Worm (Caenorhabditis elegans) whole organism, L1 larva: ENCODE data around the gene spig-6.

ENCODE experiments used
- C04F5.9 ChIP-seq: sonication (generic microtip); optimal IDR thresholded peaks from 2 replicates; lab custom pipeline; 2016; ENCODE audit warnings: missing genetic modification characterization, missing compliant biosample characterization
- aly-2 ChIP-seq: fragments of 150-350 bp; optimal IDR thresholded peaks from 2 replicates; lab custom pipeline; 2014; ENCODE audit warnings: missing biosample characterization, missing genetic modification characterization
- ama-1 ChIP-seq: fragments of 150-350 bp; optimal IDR thresholded peaks from 2 replicates; lab custom pipeline; 2014
- ceh-8 ChIP-seq: fragments of 200-800 bp; sonication (Bioruptor generic); optimal IDR thresholded peaks from 2 replicates; lab custom pipeline; 2018; ENCODE audit warnings: mild to moderate bottlenecking, missing genetic modification characterization, moderate library complexity, missing compliant biosample characterization
- ceh-88 ChIP-seq: fragments of 200-800 bp; sonication (Bioruptor generic); IDR thresholded peaks from 2 replicates; pipeline ENCODE4 v1.3.6; 2022; ENCODE audit warnings: missing genetic modification characterization, missing compliant biosample characterization
- ceh-90 ChIP-seq: sonication (generic microtip); optimal IDR thresholded peaks from 2 replicates; lab custom pipeline; 2016; ENCODE audit warnings: missing genetic modification characterization, missing compliant biosample characterization
- dsc-1 ChIP-seq: sonication (generic microtip); optimal IDR thresholded peaks from 2 replicates; lab custom pipeline; 2016; ENCODE audit warnings: mild to moderate bottlenecking, missing genetic modification characterization, missing compliant biosample characterization
- efl-1 ChIP-seq, 4 experiments: fragments of 150-350 bp; optimal IDR thresholded peaks in 3 of 4; peaks in 1 of 4; 1 replicate in 1 of 4; 2 replicates in 3 of 4; lab custom pipeline; 2014; ENCODE audit warnings: missing biosample characterization in 2 of 4, missing genetic modification characterization in 2 of 4, missing genetic modification reagents in 2 of 4
- efl-3 ChIP-seq: fragments of 200-800 bp; sonication (Bioruptor generic); optimal IDR thresholded peaks from 2 replicates; lab custom pipeline; 2018; ENCODE audit warnings: mild to moderate bottlenecking, missing genetic modification characterization, missing compliant biosample characterization
- egl-13 ChIP-seq: sonication (generic microtip); optimal IDR thresholded peaks from 2 replicates; lab custom pipeline; 2016; ENCODE audit warnings: missing genotype, missing genetic modification reagents, missing genetic modification characterization, missing compliant biosample characterization
- elt-2 ChIP-seq: sonication (generic microtip); optimal IDR thresholded peaks from 2 replicates; lab custom pipeline; 2016; ENCODE audit warnings: missing genetic modification characterization, mild to moderate bottlenecking, inconsistent platforms, missing compliant biosample characterization, missing genetic modification reagents
- grh-1 ChIP-seq: fragments of 200-800 bp; sonication (Bioruptor generic); IDR thresholded peaks from 2 replicates; pipeline ENCODE4 v1.3.6; 2022; ENCODE audit warnings: missing genetic modification reagents, missing genetic modification characterization, missing compliant biosample characterization
- hpl-2 ChIP-seq: fragments of 150-350 bp; optimal IDR thresholded peaks from 2 replicates; lab custom pipeline; 2014; ENCODE audit warnings: missing biosample characterization, missing genetic modification reagents, missing genetic modification characterization
- isw-1 ChIP-seq: fragments of 200-800 bp; sonication (Bioruptor generic); IDR thresholded peaks from 2 replicates; pipeline ENCODE4 v1.3.6; 2022; ENCODE audit warnings: missing genetic modification characterization, missing compliant biosample characterization
- lsy-2 ChIP-seq, 2 experiments: fragments of 150-350 bp; optimal IDR thresholded peaks; 2 replicates each; lab custom pipeline; 2014; ENCODE audit warnings: missing biosample characterization in 2 of 2, missing genetic modification characterization in 2 of 2
- mab-9 ChIP-seq: fragments of 200-800 bp; sonication (Bioruptor generic); IDR thresholded peaks from 2 replicates; pipeline ENCODE4 v1.3.6; 2022; ENCODE audit warnings: missing genetic modification reagents, missing genetic modification characterization, missing compliant biosample characterization
- mef-2 ChIP-seq: fragments of 150-350 bp; optimal IDR thresholded peaks from 2 replicates; lab custom pipeline; 2014; ENCODE audit warnings: missing biosample characterization, missing genetic modification characterization
- nhr-11 ChIP-seq: fragments of 150-350 bp; optimal IDR thresholded peaks from 2 replicates; lab custom pipeline; 2014; ENCODE audit warnings: missing biosample characterization, missing genetic modification characterization
- nhr-19 ChIP-seq: fragments of 200-800 bp; sonication (Bioruptor generic); conservative IDR thresholded peaks from 2 replicates; pipeline ENCODE4 v1.3.6; 2022; ENCODE audit warnings: missing genetic modification characterization, missing compliant biosample characterization
- nhr-237 ChIP-seq: fragments of 150-350 bp; optimal IDR thresholded peaks from 2 replicates; lab custom pipeline; 2014; ENCODE audit warnings: missing biosample characterization, missing genetic modification characterization
- nhr-76 ChIP-seq: sonication (generic microtip); optimal IDR thresholded peaks from 2 replicates; lab custom pipeline; 2017; ENCODE audit warnings: missing biosample characterization, missing genetic modification characterization
- nhr-77 ChIP-seq: fragments of 150-350 bp; optimal IDR thresholded peaks from 2 replicates; lab custom pipeline; 2014; ENCODE audit warnings: missing biosample characterization, missing genetic modification characterization
- nhr-85 ChIP-seq: sonication (generic microtip); peaks from one replicate; lab custom pipeline; 2016; ENCODE audit warnings: missing genetic modification characterization, inconsistent platforms, missing compliant biosample characterization
- nhr-90 ChIP-seq: sonication (generic microtip); optimal IDR thresholded peaks from 2 replicates; lab custom pipeline; 2016; ENCODE audit warnings: mild to moderate bottlenecking, missing genetic modification characterization, missing compliant biosample characterization; ENCODE audit not compliant: poor library complexity
- pag-3 ChIP-seq: sonication (generic microtip); optimal IDR thresholded peaks from 2 replicates; lab custom pipeline; 2017; ENCODE audit warnings: missing genetic modification characterization, mild to moderate bottlenecking, missing compliant biosample characterization, antibody characterized with exemption, borderline replicate concordance; ENCODE audit not compliant: insufficient read depth
- snpc-4 ChIP-seq: fragments of 150-350 bp; optimal IDR thresholded peaks from 2 replicates; lab custom pipeline; 2014; ENCODE audit warnings: missing biosample characterization, missing genetic modification characterization
- sptf-1 ChIP-seq: fragments of 150-350 bp; optimal IDR thresholded peaks from 2 replicates; lab custom pipeline; 2014; ENCODE audit warnings: missing biosample characterization, missing genetic modification characterization
- sup-37 ChIP-seq: fragments of 200-800 bp; sonication (Bioruptor generic); optimal IDR thresholded peaks from 2 replicates; lab custom pipeline; 2018; ENCODE audit warnings: mild to moderate bottlenecking, missing genetic modification characterization, missing compliant biosample characterization
- unc-86 ChIP-seq: sonication (generic microtip); optimal IDR thresholded peaks from 2 replicates; lab custom pipeline; 2016; ENCODE audit warnings: missing genetic modification characterization, missing compliant biosample characterization
- unc-98 ChIP-seq: fragments of 200-800 bp; sonication (Bioruptor generic); IDR thresholded peaks from 2 replicates; pipeline ENCODE4 v1.3.6; 2022; ENCODE audit warnings: missing genetic modification characterization, missing compliant biosample characterization
- vab-15 ChIP-seq: sonication (generic microtip); optimal IDR thresholded peaks from 2 replicates; lab custom pipeline; 2017; ENCODE audit warnings: missing genotype, mild to moderate bottlenecking, missing genetic modification characterization, missing compliant biosample characterization
- xbp-1 ChIP-seq: sonication (generic microtip); optimal IDR thresholded peaks from 2 replicates; lab custom pipeline; 2016; ENCODE audit warnings: missing genetic modification characterization, missing compliant biosample characterization
- zip-4 ChIP-seq: fragments of 200-800 bp; sonication (Bioruptor generic); optimal IDR thresholded peaks from 2 replicates; lab custom pipeline; 2018; ENCODE audit warnings: mild to moderate bottlenecking, missing genetic modification characterization, moderate library complexity, missing compliant biosample characterization
- ztf-11 ChIP-seq, 2 experiments: sonication (generic microtip); optimal IDR thresholded peaks; 2 replicates each; lab custom pipeline; 2016 to 2017; ENCODE audit warnings: missing genetic modification characterization in 2 of 2, missing biosample characterization in 1 of 2, missing compliant biosample characterization in 1 of 2

spig-6 gene

DNA sequence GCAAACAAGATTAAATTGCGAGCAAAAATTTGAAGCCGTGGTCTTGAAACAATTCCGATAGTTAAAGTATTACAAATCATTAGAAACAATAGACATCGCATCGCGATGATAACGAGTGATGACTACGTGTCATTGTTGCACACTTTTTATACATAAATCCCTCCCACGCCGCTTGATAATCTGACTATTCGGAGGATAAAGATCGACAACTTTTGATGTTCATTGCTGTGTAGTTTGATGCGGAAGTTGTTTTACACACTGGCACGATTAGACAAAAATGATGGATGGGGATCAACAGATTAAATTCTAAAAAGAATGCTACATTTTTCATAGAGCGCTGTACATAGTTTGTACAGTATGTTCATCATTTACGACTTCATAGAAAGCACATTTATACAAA is 2.1 kb upstream of the spig-6 start, which contains the start of gene T08G3.11:
Gene T08G3.11 (minus strand): TSS at position 101 of the 400 bp plus-strand sequence.
- no peak for TF ChIP-seq efl-1 (optimal IDR thresholded peaks at IDR 0.05; lab: Kevin White, UChicago)
- TF ChIP-seq efl-1 (GFP tag; optimal IDR thresholded peaks at IDR 0.05 in 1 of 2; lab: Kevin White, UChicago) = peak in 1 of 2 experiments; percentile 16
- TF ChIP-seq sup-37 (GFP tag; lab: Kevin White, UChicago) = no peak
- no peak for TF ChIP-seq nhr-85 (tag; lab: Kevin White, UChicago)
- TF ChIP-seq nhr-11 (tag; lab: Kevin White, UChicago) = no peak
- no peak for TF ChIP-seq dsc-1
- no peak for TF ChIP-seq nhr-77 (tag; lab: Kevin White, UChicago)
- TF ChIP-seq egl-13 (tag; lab: Kevin White, UChicago) = no peak
- no peak for TF ChIP-seq nhr-90 (tag; lab: Kevin White, UChicago)
- TF ChIP-seq nhr-19 (GFP tag; lab: Robert Waterston, UW) = no peak

ce11 chrV:16483044-16483443 is 1.7 kb downstream of the spig-6 start, which contains the start of gene F57E7.2:
Gene F57E7.2, minus strand, starts transcription at chrV:16483144.
- TF ChIP-seq ama-1 (lab: Kevin White, UChicago) = no peak

- TF ChIP-seq C04F5.9 (no peak), snpc-4 (tag; lab: Kevin White, UChicago) (no peak), hpl-2 (GFP tag; lab: Kevin White, UChicago) (no peak), efl-1 (optimal IDR thresholded peaks at IDR 0.05; lab: Kevin White, UChicago) (no peak), efl-1 (GFP tag; optimal IDR thresholded peaks at IDR 0.05 in 1 of 2; lab: Kevin White, UChicago) (no peak), pag-3 (tag; lab: Kevin White, UChicago) (no peak), nhr-19 (GFP tag; lab: Robert Waterston, UW) (no peak), nhr-77 (tag; lab: Kevin White, UChicago) (no peak), unc-98 (no peak), aly-2 (tag; lab: Kevin White, UChicago) (no peak), grh-1 (GFP tag; lab: Robert Waterston, UW) (no peak), elt-2 (tag; lab: Kevin White, UChicago) (no peak), ztf-11 (tag; optimal IDR thresholded peaks at IDR 0.05; lab: Kevin White, UChicago) (no peak), ceh-8 (GFP tag; lab: Kevin White, UChicago) (no peak), ceh-90 (tag; lab: Kevin White, UChicago) (no peak), nhr-237 (tag; lab: Kevin White, UChicago) (no peak), lsy-2 (tag; optimal IDR thresholded peaks at IDR 0.05; lab: Kevin White, UChicago) (no peak), unc-86 (tag; lab: Kevin White, UChicago) (no peak), sptf-1 (no peak), mef-2 (no peak)
Measured at ce11 chrV:16483681-16484080, 2.3 kb downstream of the spig-6 start, which contains the start of gene srh-139. Gene srh-139, plus strand, starts transcription at chrV:16483981.

ce11 chrV:16487474-16487873 is 6.1 kb downstream of the spig-6 start, which contains the start of gene Y32B12A.5:
Gene Y32B12A.5, minus strand, starts transcription at chrV:16487574.
- TF ChIP-seq mab-9 (GFP tag; lab: Robert Waterston, UW) (no peak), xbp-1 (tag; lab: Kevin White, UChicago) (no peak), isw-1 (no peak), ceh-88 (GFP tag; lab: Robert Waterston, UW) (no peak), egl-13 (tag; lab: Kevin White, UChicago) (no peak), nhr-76 (tag; lab: Kevin White, UChicago) (no peak), zip-4 (no peak), vab-15 (tag; lab: Kevin White, UChicago) (no peak), nhr-85 (tag; lab: Kevin White, UChicago) (no peak), efl-3 (GFP tag; lab: Kevin White, UChicago) (no peak), unc-86 (tag; lab: Kevin White, UChicago) (no peak)
- TF ChIP-seq, all 84 proteins: peak for 0
